Worm (Caenorhabditis elegans) whole organism, mixed stage, embryonic: ENCODE measurements around the gene D1025.1.
"Not testable (repeated sequence)": the region's sequence is repeated elsewhere in the genome, so short reads cannot be mapped to it uniquely, and the experiment has no call there.

Source experiments
- M03D4.4 ChIP-seq: sonication (generic microtip); optimal IDR thresholded peaks from 2 replicates; lab custom pipeline; 2017; ENCODE audit warnings: mild to moderate bottlenecking, missing genetic modification characterization, missing compliant biosample characterization
- bed-3 ChIP-seq: fragments of 200-800 bp; sonication (Bioruptor generic); optimal IDR thresholded peaks from 3 replicates; lab custom pipeline; 2018; ENCODE audit warnings: mild to moderate bottlenecking, missing genetic modification characterization, moderate library complexity, missing compliant biosample characterization
- blmp-1 ChIP-seq: fragments of 150-350 bp; optimal IDR thresholded peaks from 2 replicates; lab custom pipeline; 2014; ENCODE audit warnings: missing biosample characterization, missing genetic modification characterization
- ceh-39 ChIP-seq: fragments of 150-350 bp; optimal IDR thresholded peaks from 2 replicates; lab custom pipeline; 2014; ENCODE audit warnings: missing biosample characterization, missing genetic modification characterization
- ceh-43 ChIP-seq: fragments of 200-800 bp; sonication (Bioruptor generic); optimal IDR thresholded peaks from 2 replicates; lab custom pipeline; 2018; ENCODE audit warnings: mild to moderate bottlenecking, missing genetic modification characterization, moderate library complexity, missing compliant biosample characterization
- ceh-83 ChIP-seq: fragments of 200-800 bp; sonication (Bioruptor generic); optimal IDR thresholded peaks from 2 replicates; lab custom pipeline; 2018; ENCODE audit warnings: mild to moderate bottlenecking, missing genetic modification characterization, missing compliant biosample characterization
- ces-1 ChIP-seq: fragments of 150-350 bp; optimal IDR thresholded peaks from 2 replicates; lab custom pipeline; 2014; ENCODE audit warnings: missing biosample characterization, missing genetic modification reagents, missing genetic modification characterization
- cnd-1 ChIP-seq: fragments of 200-800 bp; sonication (Bioruptor generic); optimal IDR thresholded peaks from 2 replicates; lab custom pipeline; 2018; ENCODE audit warnings: mild to moderate bottlenecking, missing genetic modification characterization, missing compliant biosample characterization
- drap-1 ChIP-seq: fragments of 200-800 bp; sonication (Bioruptor generic); optimal IDR thresholded peaks from 3 replicates; lab custom pipeline; 2018; ENCODE audit warnings: mild to moderate bottlenecking, missing genetic modification characterization, missing compliant biosample characterization
- elt-1 ChIP-seq: sonication (generic microtip); optimal IDR thresholded peaks from 2 replicates; lab custom pipeline; 2017; ENCODE audit warnings: missing genetic modification characterization, mild to moderate bottlenecking, missing compliant biosample characterization, antibody characterized with exemption, moderate library complexity, borderline replicate concordance; ENCODE audit not compliant: insufficient read depth
- elt-3 ChIP-seq: fragments of 150-350 bp; optimal IDR thresholded peaks from 2 replicates; lab custom pipeline; 2014; ENCODE audit warnings: missing biosample characterization, missing genetic modification characterization
- flh-1 ChIP-seq: fragments of 200-800 bp; sonication (Bioruptor generic); optimal IDR thresholded peaks from 2 replicates; lab custom pipeline; 2018; ENCODE audit warnings: mild to moderate bottlenecking, missing genetic modification characterization, moderate library complexity, missing compliant biosample characterization
- ham-2 ChIP-seq: fragments of 200-800 bp; sonication (Bioruptor generic); optimal IDR thresholded peaks from 2 replicates; lab custom pipeline; 2018; ENCODE audit warnings: mild to moderate bottlenecking, missing genetic modification characterization, missing compliant biosample characterization
- hlh-1 ChIP-seq: fragments of 150-350 bp; optimal IDR thresholded peaks from 2 replicates; lab custom pipeline; 2014; ENCODE audit warnings: missing biosample characterization, missing genetic modification reagents, missing genetic modification characterization
- lin-13 ChIP-seq: fragments of 150-350 bp; optimal IDR thresholded peaks from 2 replicates; lab custom pipeline; 2014; ENCODE audit warnings: missing biosample characterization, missing genetic modification characterization
- lin-32 ChIP-seq: fragments of 200-800 bp; sonication (Bioruptor generic); optimal IDR thresholded peaks from 2 replicates; lab custom pipeline; 2018; ENCODE audit warnings: mild to moderate bottlenecking, missing genetic modification characterization, missing compliant biosample characterization
- lsy-2 ChIP-seq: fragments of 150-350 bp; optimal IDR thresholded peaks from 2 replicates; lab custom pipeline; 2014; ENCODE audit warnings: missing biosample characterization, missing genetic modification characterization
- mab-5 ChIP-seq: fragments of 150-350 bp; optimal IDR thresholded peaks from 2 replicates; lab custom pipeline; 2014; ENCODE audit warnings: missing biosample characterization, missing genetic modification characterization
- mep-1 ChIP-seq: fragments of 150-350 bp; optimal IDR thresholded peaks from 2 replicates; lab custom pipeline; 2017; ENCODE audit warnings: missing biosample characterization, missing genetic modification reagents, missing genetic modification characterization, inconsistent platforms
- mls-2 ChIP-seq: sonication (generic microtip); optimal IDR thresholded peaks from 2 replicates; lab custom pipeline; 2016; ENCODE audit warnings: mild to moderate bottlenecking, missing genetic modification characterization, moderate library complexity, missing compliant biosample characterization
- nhr-12 ChIP-seq: fragments of 150-350 bp; optimal IDR thresholded peaks from 2 replicates; lab custom pipeline; 2014; ENCODE audit warnings: missing biosample characterization, missing genetic modification characterization
- nhr-2 ChIP-seq: fragments of 150-350 bp; optimal IDR thresholded peaks from 2 replicates; lab custom pipeline; 2014; ENCODE audit warnings: missing biosample characterization, missing genetic modification characterization
- nhr-237 ChIP-seq: fragments of 150-350 bp; optimal IDR thresholded peaks from 2 replicates; lab custom pipeline; 2014; ENCODE audit warnings: missing biosample characterization, missing genetic modification characterization
- nhr-28 ChIP-seq: fragments of 150-350 bp; optimal IDR thresholded peaks from 2 replicates; lab custom pipeline; 2014; ENCODE audit warnings: missing biosample characterization, missing genetic modification characterization
- nhr-76 ChIP-seq: sonication (generic microtip); optimal IDR thresholded peaks from 2 replicates; lab custom pipeline; 2017; ENCODE audit warnings: missing biosample characterization, missing genetic modification characterization
- pha-4 ChIP-seq: fragments of 150-350 bp; optimal IDR thresholded peaks from 2 replicates; lab custom pipeline; 2018; ENCODE audit warnings: missing biosample characterization, missing genetic modification reagents, missing genetic modification characterization
- sem-2 ChIP-seq: fragments of 200-800 bp; sonication (Bioruptor generic); optimal IDR thresholded peaks from 2 replicates; lab custom pipeline; 2018; ENCODE audit warnings: mild to moderate bottlenecking, missing genetic modification characterization, missing compliant biosample characterization
- snpc-4 ChIP-seq: fragments of 150-350 bp; optimal IDR thresholded peaks from 2 replicates; lab custom pipeline; 2014; ENCODE audit warnings: missing biosample characterization, missing genetic modification characterization
- sptf-1 ChIP-seq: sonication (generic microtip); optimal IDR thresholded peaks from 2 replicates; lab custom pipeline; 2017; ENCODE audit warnings: mild to moderate bottlenecking, missing genetic modification characterization, moderate library complexity, missing compliant biosample characterization
- tbx-8 ChIP-seq: fragments of 200-800 bp; sonication (Bioruptor generic); optimal IDR thresholded peaks from 2 replicates; lab custom pipeline; 2018; ENCODE audit warnings: mild to moderate bottlenecking, missing genetic modification characterization, moderate library complexity, missing compliant biosample characterization
- unc-120 ChIP-seq: sonication (generic microtip); optimal IDR thresholded peaks from 2 replicates; lab custom pipeline; 2017; ENCODE audit warnings: missing genetic modification characterization, missing compliant biosample characterization; ENCODE audit not compliant: poor library complexity, severe bottlenecking
- unc-39 ChIP-seq: fragments of 150-350 bp; optimal IDR thresholded peaks from 2 replicates; lab custom pipeline; 2014; ENCODE audit warnings: missing biosample characterization, missing genetic modification characterization
- unc-62 ChIP-seq: fragments of 150-350 bp; optimal IDR thresholded peaks from 2 replicates; lab custom pipeline; 2014; ENCODE audit warnings: missing biosample characterization, missing genetic modification reagents, missing genetic modification characterization
- zip-8 ChIP-seq: fragments of 150-350 bp; optimal IDR thresholded peaks from 2 replicates; lab custom pipeline; 2014; ENCODE audit warnings: missing biosample characterization, missing genetic modification characterization
- ztf-11 ChIP-seq: fragments of 150-350 bp; optimal IDR thresholded peaks from 2 replicates; lab custom pipeline; 2014; ENCODE audit warnings: missing biosample characterization, missing genetic modification characterization

Gene D1025.1

DNA sequence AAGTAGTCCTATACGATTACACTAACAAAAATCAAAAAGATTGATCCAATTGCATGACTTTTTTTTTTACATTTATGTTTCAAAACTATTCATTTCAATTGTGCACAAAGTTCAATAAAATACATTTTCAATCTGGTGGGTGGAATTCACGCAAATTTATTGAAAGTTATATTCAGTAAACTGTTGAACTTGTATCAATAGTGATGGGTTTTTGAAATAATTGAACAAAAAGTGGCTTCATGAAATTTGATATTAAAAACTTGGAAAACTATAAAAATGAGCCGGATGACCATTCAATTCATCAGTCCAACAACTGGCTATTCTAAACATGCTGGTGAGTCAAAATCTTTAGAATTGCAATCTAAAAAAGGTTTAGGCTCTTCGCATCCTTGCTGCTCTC is 2.7 kb downstream of the D1025.1 start, which contains the start of gene nspc-16:
Gene nspc-16 (plus strand): TSS at position 301 of the 400 bp plus-strand sequence.
- TF ChIP-seq ztf-11 (tag; lab: Kevin White, UChicago) (no peak), nhr-2 (no peak)

DNA sequence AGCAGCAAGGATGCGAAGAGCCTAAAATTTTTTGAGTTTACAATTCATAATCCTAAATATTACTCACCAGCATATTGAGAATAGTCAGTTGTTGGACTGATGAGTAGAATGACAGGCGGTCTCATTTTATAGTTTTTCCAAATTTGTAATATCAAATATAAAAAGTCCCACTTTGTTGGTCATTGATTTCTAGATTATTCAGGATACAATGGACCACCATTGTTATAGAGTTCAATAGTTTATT is 4.4 kb downstream of the D1025.1 start, which contains the start of gene nspc-17:
Gene nspc-17 (minus strand): TSS at position 101 of the 244 bp plus-strand sequence.
- not testable (repeated sequence) for TF ChIP-seq ceh-39; mep-1 (tag; lab: Kevin White, UChicago); unc-39 (tag; lab: Kevin White, UChicago)
- TF ChIP-seq, all 35 proteins: peak for 0; not testable (repeated sequence) for 35

DNA sequence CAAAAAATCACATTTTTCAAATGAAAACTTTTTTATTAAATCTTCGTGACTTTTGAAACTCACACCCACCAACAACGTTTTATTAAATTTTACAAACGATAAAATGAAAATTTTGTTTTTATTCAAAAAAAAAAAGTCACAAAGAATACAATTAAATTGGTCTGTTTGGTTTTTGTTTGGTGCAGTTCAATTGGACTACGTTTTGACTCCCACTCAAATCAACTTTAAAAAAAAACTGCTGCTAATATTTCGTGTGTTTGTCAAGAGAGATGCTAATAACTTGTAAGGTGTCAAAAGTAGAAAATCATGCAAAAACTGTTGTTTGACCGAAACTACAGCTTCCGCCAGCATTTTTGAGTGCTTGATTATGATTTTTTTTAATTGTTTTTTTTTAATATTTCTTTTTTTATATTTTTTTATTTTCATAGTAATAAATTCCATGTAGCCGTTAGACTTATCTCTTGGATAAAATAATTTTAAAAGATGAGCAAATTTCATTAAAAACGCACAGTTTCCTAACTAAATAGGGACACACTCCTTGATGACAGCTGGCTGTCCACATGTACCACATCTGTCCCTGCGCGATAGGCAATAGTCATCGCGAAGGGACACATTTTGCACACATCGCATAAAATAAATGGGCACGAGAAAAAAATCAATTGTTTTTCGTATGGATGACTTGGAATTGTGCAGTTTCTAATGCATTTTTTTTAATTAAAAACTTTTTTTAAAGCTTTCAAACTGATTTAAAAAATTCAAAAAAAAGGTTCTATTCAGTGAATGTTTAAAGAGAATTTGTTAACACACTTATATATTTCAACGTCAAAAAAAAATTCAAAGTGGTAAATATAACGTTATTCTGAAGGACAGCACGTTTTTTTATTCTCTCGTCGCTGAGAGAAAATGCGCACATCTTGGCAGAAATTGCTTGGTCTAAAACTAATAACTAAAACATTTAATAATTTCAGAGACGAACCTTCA is 5.1 kb downstream of the D1025.1 start:
- peak; percentile 68 for TF ChIP-seq lin-32 (GFP tag; lab: Kevin White, UChicago)
- TF ChIP-seq elt-1 (tag; lab: Kevin White, UChicago), result peak; percentile 74
- TF ChIP-seq drap-1, result peak; percentile 96
- TF ChIP-seq zip-8 (tag; lab: Kevin White, UChicago), result no peak
- TF ChIP-seq ceh-43, result peak; percentile 62
- TF ChIP-seq ham-2 (GFP tag; lab: Kevin White, UChicago), result peak; percentile 8
- TF ChIP-seq sem-2, result no peak
- peak; percentile 100 for TF ChIP-seq nhr-237 (tag; lab: Kevin White, UChicago)
- peak; percentile 68 for TF ChIP-seq M03D4.4 (tag; lab: Kevin White, UChicago)
- TF ChIP-seq ceh-83 (GFP tag; lab: Kevin White, UChicago), result peak; percentile 69
- TF ChIP-seq unc-62 (GFP tag; lab: Kevin White, UChicago), result peak; percentile 94
- no peak for TF ChIP-seq bed-3
- TF ChIP-seq unc-39 (tag; lab: Kevin White, UChicago), result peak; percentile 80
- peak; percentile 75 for TF ChIP-seq nhr-2
- TF ChIP-seq blmp-1, result peak; percentile 24
- TF ChIP-seq elt-3, result peak; percentile 89
- TF ChIP-seq mls-2, result peak; percentile 62
- peak; percentile 94 for TF ChIP-seq lin-13
- peak; percentile 99 for TF ChIP-seq ces-1 (GFP tag; lab: Kevin White, UChicago)
- TF ChIP-seq mep-1 (tag; lab: Kevin White, UChicago), result peak; percentile 98
- peak; percentile 87 for TF ChIP-seq cnd-1
- peak; percentile 11 for TF ChIP-seq nhr-28 (tag; lab: Kevin White, UChicago)
- peak; percentile 93 for TF ChIP-seq unc-120 (tag; lab: Kevin White, UChicago)
- peak; percentile 96 for TF ChIP-seq ztf-11 (tag; lab: Kevin White, UChicago)
- peak; percentile 97 for TF ChIP-seq nhr-12
- peak; percentile 91 for TF ChIP-seq lsy-2
- TF ChIP-seq nhr-76 (tag; lab: Kevin White, UChicago), result peak; percentile 28
- no peak for TF ChIP-seq flh-1 (GFP tag; lab: Kevin White, UChicago)
- peak; percentile 39 for TF ChIP-seq tbx-8 (GFP tag; lab: Kevin White, UChicago)
- TF ChIP-seq mab-5 (tag; lab: Kevin White, UChicago), result peak; percentile 90
- TF ChIP-seq snpc-4, result no peak
- TF ChIP-seq hlh-1 (tag; lab: Kevin White, UChicago), result peak; percentile 83
- peak; percentile 99 for TF ChIP-seq pha-4 (tag; lab: Kevin White, UChicago)
- peak; percentile 97 for TF ChIP-seq ceh-39
- peak; percentile 88 for TF ChIP-seq sptf-1 (tag; lab: Kevin White, UChicago)

DNA sequence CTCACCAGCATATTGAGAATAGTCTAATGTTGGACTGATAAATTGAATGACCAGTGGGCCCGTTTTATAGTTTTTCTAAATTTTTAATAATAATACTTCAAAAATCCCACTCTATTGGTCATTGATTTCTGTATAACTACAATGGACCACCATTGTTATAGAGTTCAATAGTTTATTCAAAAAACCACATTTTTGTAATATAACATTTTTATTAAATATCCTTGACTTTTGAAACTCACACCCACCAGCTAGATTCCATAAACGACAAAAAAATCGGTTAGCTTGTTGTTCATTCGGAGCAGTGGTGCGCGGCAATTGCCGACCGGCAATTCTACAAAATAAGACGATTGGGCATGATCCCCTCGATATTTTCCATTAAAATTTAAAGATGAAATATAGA is 7.0 kb downstream of the D1025.1 start, which contains the start of gene nspc-18:
Gene nspc-18 (minus strand): TSS at position 101 of the 400 bp plus-strand sequence.
- no peak for TF ChIP-seq nhr-2
- TF ChIP-seq cnd-1, result no peak
- TF ChIP-seq mls-2, result no peak
- no peak for TF ChIP-seq snpc-4
- no peak for TF ChIP-seq blmp-1
- TF ChIP-seq zip-8 (tag; lab: Kevin White, UChicago), result no peak
- no peak for TF ChIP-seq pha-4 (tag; lab: Kevin White, UChicago)
- TF ChIP-seq ceh-39, result no peak
- no peak for TF ChIP-seq nhr-28 (tag; lab: Kevin White, UChicago)
- TF ChIP-seq M03D4.4 (tag; lab: Kevin White, UChicago), result no peak
- no peak for TF ChIP-seq unc-62 (GFP tag; lab: Kevin White, UChicago)
- no peak for TF ChIP-seq drap-1
- no peak for TF ChIP-seq ham-2 (GFP tag; lab: Kevin White, UChicago)
- TF ChIP-seq mep-1 (tag; lab: Kevin White, UChicago), result no peak
- TF ChIP-seq hlh-1 (tag; lab: Kevin White, UChicago), result no peak
- no peak for TF ChIP-seq nhr-12
- no peak for TF ChIP-seq mab-5 (tag; lab: Kevin White, UChicago)
- TF ChIP-seq lsy-2, result no peak
- TF ChIP-seq ceh-83 (GFP tag; lab: Kevin White, UChicago), result no peak
- TF ChIP-seq lin-32 (GFP tag; lab: Kevin White, UChicago), result no peak
